Fruit fly (Drosophila melanogaster) Kc167 (cell line): ENCODE results near the gene CG1074.

Source experiments
- h ChIP-seq: fragments of >200 bp; optimal IDR thresholded peaks from 3 replicates; lab custom pipeline; 2018; ENCODE audit warnings: missing external identifiers
- ttk ChIP-seq: sonication (Bioruptor generic); optimal IDR thresholded peaks from 2 replicates; lab custom pipeline; 2017; ENCODE audit warnings: missing external identifiers

DNA sequence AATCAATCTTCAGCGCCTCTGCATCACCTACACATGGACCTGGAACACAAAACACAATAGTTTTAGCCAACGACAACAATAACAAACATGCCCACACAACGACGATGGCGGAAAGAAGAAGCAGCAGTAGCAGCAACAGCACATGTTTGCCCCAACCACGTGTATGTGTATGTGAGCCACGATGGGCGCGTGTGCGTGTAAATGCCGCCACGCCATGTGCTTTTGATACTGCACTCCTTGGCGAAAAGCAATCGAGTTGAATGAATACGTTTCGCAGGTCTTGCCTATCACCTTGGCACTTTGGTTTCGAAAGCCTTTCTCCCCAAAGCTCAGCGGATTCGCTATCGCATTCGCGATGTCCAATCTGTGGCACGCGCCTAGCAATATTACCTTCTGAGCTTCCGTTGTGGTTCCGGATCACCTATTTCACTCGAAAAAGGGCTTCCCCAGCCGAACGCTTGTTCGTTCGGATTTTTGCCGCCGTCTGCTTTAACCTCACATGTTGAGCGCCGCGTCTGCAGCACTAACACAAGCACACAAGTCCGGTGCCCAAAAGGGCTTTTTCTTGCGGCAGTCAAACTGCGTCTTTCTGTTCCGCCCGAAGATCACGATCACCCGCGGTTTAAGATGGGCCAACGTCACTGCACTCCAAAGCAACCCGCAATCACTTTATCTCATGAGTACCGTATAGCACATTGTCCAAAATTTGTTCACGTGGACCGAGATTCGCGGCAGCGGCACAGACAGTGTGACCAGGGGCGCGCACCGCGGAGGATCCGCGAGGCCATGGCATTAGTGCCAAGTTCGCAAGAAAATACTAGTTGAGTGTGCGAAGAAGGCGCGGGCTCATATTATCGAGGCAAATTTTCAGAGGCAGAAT is 4.9 kb upstream of the CG1074 start, which contains the start of gene srl:
- TF ChIP-seq h (lab: Kevin White, UChicago) (no peak), ttk (lab: Kevin White, UChicago) (no peak)
